Worm (Caenorhabditis elegans): ENCODE measurements around the gene C02H6.1.

Gene C02H6.1

ce11 chrV:7409599-7409998, 19.9 kb upstream of the C02H6.1 start, which contains the start of gene R13D7.2:
R13D7.2 (plus strand) TSS chrV:7409899.
- no peak for TF ChIP-seq sea-2 (GFP tag; optimal IDR thresholded peaks at IDR 0.05)
- no peak for TF ChIP-seq skn-1 (tag; optimal IDR thresholded peaks at IDR 0.05)
- no peak for TF ChIP-seq ceh-82 (tag; optimal IDR thresholded peaks at IDR 0.05)
- TF ChIP-seq unc-62 (GFP tag; optimal IDR thresholded peaks at IDR 0.05) = no peak
- no peak for TF ChIP-seq lin-15B (tag; optimal IDR thresholded peaks at IDR 0.05)
- TF ChIP-seq elt-1 (tag; optimal IDR thresholded peaks at IDR 0.05) = no peak
- TF ChIP-seq nhr-77 (tag; optimal IDR thresholded peaks at IDR 0.05) = no peak
- no peak for TF ChIP-seq nhr-12 (tag; optimal IDR thresholded peaks at IDR 0.05)
- TF ChIP-seq snpc-4 (tag; optimal IDR thresholded peaks at IDR 0.05) = no peak
- no peak for TF ChIP-seq lsy-12 (tag; optimal IDR thresholded peaks at IDR 0.05)
- no peak for TF ChIP-seq nhr-23 (tag; optimal IDR thresholded peaks at IDR 0.05)
- TF ChIP-seq ztf-4 (tag; optimal IDR thresholded peaks at IDR 0.05) = no peak
- TF ChIP-seq daf-12 (tag; optimal IDR thresholded peaks at IDR 0.05) = no peak
- TF ChIP-seq nhr-11 (tag; optimal IDR thresholded peaks at IDR 0.05) = no peak
- no peak for TF ChIP-seq nhr-28 (tag; optimal IDR thresholded peaks at IDR 0.05)
- no peak for TF ChIP-seq elt-2 (tag; optimal IDR thresholded peaks at IDR 0.05)
- no peak for TF ChIP-seq nhr-237 (tag; optimal IDR thresholded peaks at IDR 0.05)
- no peak for TF ChIP-seq ZK546.5 (tag; optimal IDR thresholded peaks at IDR 0.05)
- no peak for TF ChIP-seq ceh-28 (tag; optimal IDR thresholded peaks at IDR 0.05)

DNA sequence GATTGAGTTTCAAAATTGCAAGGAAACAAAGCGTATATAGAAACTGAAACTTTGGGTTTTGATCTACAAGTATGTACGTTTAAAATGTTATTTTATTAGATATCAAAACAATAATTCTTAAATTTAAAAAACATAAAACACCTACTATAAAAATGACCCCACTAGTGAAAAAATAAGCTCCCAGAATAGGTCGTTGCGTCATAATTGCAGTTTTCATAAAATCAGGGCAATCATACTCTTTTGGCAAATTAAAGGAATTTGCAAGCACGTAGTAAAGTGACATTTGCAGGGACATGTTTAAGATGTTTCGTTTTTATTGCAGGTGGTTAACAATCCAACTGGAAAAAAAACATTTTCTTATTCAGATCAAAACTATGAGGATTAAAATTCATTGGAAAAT, 18.8 kb upstream of the C02H6.1 start, which contains the start of gene srt-6:
Gene srt-6, minus strand, starts transcription at position 295 of the 400 bp plus-strand sequence.
- no peak for TF ChIP-seq tbx-2 (tag; optimal IDR thresholded peaks at IDR 0.05)
- no peak for TF ChIP-seq nhr-77 (tag; optimal IDR thresholded peaks at IDR 0.05)
- no peak for TF ChIP-seq elt-1 (tag; optimal IDR thresholded peaks at IDR 0.05)
- TF ChIP-seq mdl-1 (tag; optimal IDR thresholded peaks at IDR 0.05) = no peak
- no peak for TF ChIP-seq eor-1 (tag; optimal IDR thresholded peaks at IDR 0.05)
- TF ChIP-seq sea-2 (GFP tag; optimal IDR thresholded peaks at IDR 0.05) = no peak
- no peak for TF ChIP-seq nhr-23 (tag; optimal IDR thresholded peaks at IDR 0.05)
- no peak for TF ChIP-seq fos-1 (tag; optimal IDR thresholded peaks at IDR 0.05)
- no peak for TF ChIP-seq jun-1 (tag; optimal IDR thresholded peaks at IDR 0.05)
- TF ChIP-seq fkh-2 (tag; optimal IDR thresholded peaks at IDR 0.05) = no peak
- no peak for TF ChIP-seq unc-39 (tag; optimal IDR thresholded peaks at IDR 0.05)
- TF ChIP-seq pha-4 (tag; optimal IDR thresholded peaks at IDR 0.05) = no peak

- TF ChIP-seq zag-1 (tag; optimal IDR thresholded peaks at IDR 0.05) = no peak
- no peak for TF ChIP-seq ama-1 (optimal IDR thresholded peaks at IDR 0.05)
- TF ChIP-seq unc-39 (tag; optimal IDR thresholded peaks at IDR 0.05) = no peak
- TF ChIP-seq aly-2 (tag; optimal IDR thresholded peaks at IDR 0.05) = no peak
- TF ChIP-seq daf-12 (tag; optimal IDR thresholded peaks at IDR 0.05) = no peak
- no peak for TF ChIP-seq ceh-16 (tag; optimal IDR thresholded peaks at IDR 0.05)
- TF ChIP-seq nhr-67 (tag; optimal IDR thresholded peaks at IDR 0.05) = no peak
- TF ChIP-seq nhr-43 (tag; optimal IDR thresholded peaks at IDR 0.05; ENCODE audit: poor library complexity, severe bottlenecking) = no peak
- no peak for TF ChIP-seq fkh-10 (GFP tag; optimal IDR thresholded peaks at IDR 0.05)
- no peak for TF ChIP-seq unc-62 (GFP tag; optimal IDR thresholded peaks at IDR 0.05)
- TF ChIP-seq nhr-28 (tag; optimal IDR thresholded peaks at IDR 0.05) = no peak
- no peak for TF ChIP-seq snpc-4 (tag; optimal IDR thresholded peaks at IDR 0.05)
These were observed 13.8 kb upstream of the C02H6.1 start for ce11 chrV:7403501-7403900.

DNA sequence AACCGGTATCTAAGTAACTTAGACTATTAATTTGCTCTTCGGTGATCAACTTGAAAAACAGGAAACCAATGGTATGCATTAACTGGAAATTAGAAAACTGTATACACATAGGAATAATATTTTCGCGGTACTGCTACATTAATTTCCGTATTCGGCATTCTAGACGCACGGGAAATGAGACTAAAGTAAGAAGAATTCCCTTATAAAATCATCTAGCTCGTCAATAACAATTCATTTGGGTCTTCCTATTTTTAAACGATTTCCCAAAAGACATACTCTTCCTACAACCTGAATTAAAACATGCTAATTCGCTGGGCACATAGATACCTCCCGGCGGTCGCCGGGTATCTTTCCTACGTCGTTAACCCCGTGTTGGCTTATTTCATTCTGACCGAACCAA, 12.7 kb upstream of the C02H6.1 start, which contains the start of gene srj-13:
Gene srj-13, plus strand, starts transcription at position 301 of the 400 bp plus-strand sequence.
- TF ChIP-seq nhr-237 (tag; optimal IDR thresholded peaks at IDR 0.05) (no peak), lsy-12 (tag; optimal IDR thresholded peaks at IDR 0.05) (no peak), nhr-67 (tag; optimal IDR thresholded peaks at IDR 0.05) (no peak), fkh-2 (tag; optimal IDR thresholded peaks at IDR 0.05) (no peak), elt-1 (tag; optimal IDR thresholded peaks at IDR 0.05) (no peak)

DNA sequence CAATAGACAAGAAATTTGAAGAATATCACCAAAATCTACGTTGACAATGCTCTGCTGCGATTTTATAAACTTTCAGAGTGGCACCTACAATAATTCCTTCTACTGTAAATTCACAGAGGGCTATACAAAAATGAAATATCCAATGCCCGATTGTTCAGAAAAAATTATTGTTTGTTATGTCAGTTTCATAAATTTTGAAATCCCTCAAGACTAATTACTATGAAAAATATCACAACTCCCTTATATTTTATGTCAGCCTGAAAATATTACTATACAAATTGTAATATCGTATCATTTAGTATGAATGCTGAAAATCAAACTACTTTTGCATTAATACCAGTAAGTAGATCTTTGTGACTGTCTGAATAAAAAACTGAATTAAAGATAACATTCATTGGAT, 10.9 kb upstream of the C02H6.1 start, which contains the start of gene srx-60:
Gene srx-60, plus strand, starts transcription at position 301 of the 400 bp plus-strand sequence.
- TF ChIP-seq pha-4 (tag; optimal IDR thresholded peaks at IDR 0.05) (no peak), ceh-28 (tag; optimal IDR thresholded peaks at IDR 0.05) (no peak), eor-1 (tag; optimal IDR thresholded peaks at IDR 0.05) (no peak), skn-1 (tag; optimal IDR thresholded peaks at IDR 0.05) (no peak), fkh-2 (tag; optimal IDR thresholded peaks at IDR 0.05) (no peak), nhr-12 (tag; optimal IDR thresholded peaks at IDR 0.05) (no peak), nhr-237 (tag; optimal IDR thresholded peaks at IDR 0.05) (no peak), mml-1 (tag; optimal IDR thresholded peaks at IDR 0.05) (no peak), unc-39 (tag; optimal IDR thresholded peaks at IDR 0.05) (no peak), lin-39 (tag; optimal IDR thresholded peaks at IDR 0.05) (no peak), tbx-2 (tag; optimal IDR thresholded peaks at IDR 0.05) (no peak), unc-62 (GFP tag; optimal IDR thresholded peaks at IDR 0.05) (no peak), nhr-28 (tag; optimal IDR thresholded peaks at IDR 0.05) (no peak), aly-2 (tag; optimal IDR thresholded peaks at IDR 0.05) (no peak), lsy-12 (tag; optimal IDR thresholded peaks at IDR 0.05) (no peak), egl-27 (tag; optimal IDR thresholded peaks at IDR 0.05) (no peak), ztf-4 (tag; optimal IDR thresholded peaks at IDR 0.05) (no peak)

All from whole organism, L3 larva.